Worm (Caenorhabditis elegans) whole organism, mixed stage, embryonic: Measurements from ENCODE around the gene ttr-18.
A peak's percentile ranks its signal among the peaks of the same experiment; 100 is the strongest.

Experiments used
- M03D4.4 ChIP-seq: sonication (generic microtip); optimal IDR thresholded peaks from 2 replicates; lab custom pipeline; 2017; ENCODE audit warnings: mild to moderate bottlenecking, missing genetic modification characterization, missing compliant biosample characterization
- bed-3 ChIP-seq: fragments of 200-800 bp; sonication (Bioruptor generic); optimal IDR thresholded peaks from 3 replicates; lab custom pipeline; 2018; ENCODE audit warnings: mild to moderate bottlenecking, missing genetic modification characterization, moderate library complexity, missing compliant biosample characterization
- blmp-1 ChIP-seq: fragments of 150-350 bp; optimal IDR thresholded peaks from 2 replicates; lab custom pipeline; 2014; ENCODE audit warnings: missing biosample characterization, missing genetic modification characterization
- ceh-39 ChIP-seq: fragments of 150-350 bp; optimal IDR thresholded peaks from 2 replicates; lab custom pipeline; 2014; ENCODE audit warnings: missing biosample characterization, missing genetic modification characterization
- ceh-43 ChIP-seq: fragments of 200-800 bp; sonication (Bioruptor generic); optimal IDR thresholded peaks from 2 replicates; lab custom pipeline; 2018; ENCODE audit warnings: mild to moderate bottlenecking, missing genetic modification characterization, moderate library complexity, missing compliant biosample characterization
- ceh-83 ChIP-seq: fragments of 200-800 bp; sonication (Bioruptor generic); optimal IDR thresholded peaks from 2 replicates; lab custom pipeline; 2018; ENCODE audit warnings: mild to moderate bottlenecking, missing genetic modification characterization, missing compliant biosample characterization
- ces-1 ChIP-seq: fragments of 150-350 bp; optimal IDR thresholded peaks from 2 replicates; lab custom pipeline; 2014; ENCODE audit warnings: missing biosample characterization, missing genetic modification reagents, missing genetic modification characterization
- cnd-1 ChIP-seq: fragments of 200-800 bp; sonication (Bioruptor generic); optimal IDR thresholded peaks from 2 replicates; lab custom pipeline; 2018; ENCODE audit warnings: mild to moderate bottlenecking, missing genetic modification characterization, missing compliant biosample characterization
- drap-1 ChIP-seq: fragments of 200-800 bp; sonication (Bioruptor generic); optimal IDR thresholded peaks from 3 replicates; lab custom pipeline; 2018; ENCODE audit warnings: mild to moderate bottlenecking, missing genetic modification characterization, missing compliant biosample characterization
- elt-1 ChIP-seq: sonication (generic microtip); optimal IDR thresholded peaks from 2 replicates; lab custom pipeline; 2017; ENCODE audit warnings: missing genetic modification characterization, mild to moderate bottlenecking, missing compliant biosample characterization, antibody characterized with exemption, moderate library complexity, borderline replicate concordance; ENCODE audit not compliant: insufficient read depth
- elt-3 ChIP-seq: fragments of 150-350 bp; optimal IDR thresholded peaks from 2 replicates; lab custom pipeline; 2014; ENCODE audit warnings: missing biosample characterization, missing genetic modification characterization
- flh-1 ChIP-seq: fragments of 200-800 bp; sonication (Bioruptor generic); optimal IDR thresholded peaks from 2 replicates; lab custom pipeline; 2018; ENCODE audit warnings: mild to moderate bottlenecking, missing genetic modification characterization, moderate library complexity, missing compliant biosample characterization
- ham-2 ChIP-seq: fragments of 200-800 bp; sonication (Bioruptor generic); optimal IDR thresholded peaks from 2 replicates; lab custom pipeline; 2018; ENCODE audit warnings: mild to moderate bottlenecking, missing genetic modification characterization, missing compliant biosample characterization
- hlh-1 ChIP-seq: fragments of 150-350 bp; optimal IDR thresholded peaks from 2 replicates; lab custom pipeline; 2014; ENCODE audit warnings: missing biosample characterization, missing genetic modification reagents, missing genetic modification characterization
- lin-13 ChIP-seq: fragments of 150-350 bp; optimal IDR thresholded peaks from 2 replicates; lab custom pipeline; 2014; ENCODE audit warnings: missing biosample characterization, missing genetic modification characterization
- lin-32 ChIP-seq: fragments of 200-800 bp; sonication (Bioruptor generic); optimal IDR thresholded peaks from 2 replicates; lab custom pipeline; 2018; ENCODE audit warnings: mild to moderate bottlenecking, missing genetic modification characterization, missing compliant biosample characterization
- lsy-2 ChIP-seq: fragments of 150-350 bp; optimal IDR thresholded peaks from 2 replicates; lab custom pipeline; 2014; ENCODE audit warnings: missing biosample characterization, missing genetic modification characterization
- mab-5 ChIP-seq: fragments of 150-350 bp; optimal IDR thresholded peaks from 2 replicates; lab custom pipeline; 2014; ENCODE audit warnings: missing biosample characterization, missing genetic modification characterization
- mep-1 ChIP-seq: fragments of 150-350 bp; optimal IDR thresholded peaks from 2 replicates; lab custom pipeline; 2017; ENCODE audit warnings: missing biosample characterization, missing genetic modification reagents, missing genetic modification characterization, inconsistent platforms
- mls-2 ChIP-seq: sonication (generic microtip); optimal IDR thresholded peaks from 2 replicates; lab custom pipeline; 2016; ENCODE audit warnings: mild to moderate bottlenecking, missing genetic modification characterization, moderate library complexity, missing compliant biosample characterization
- nhr-12 ChIP-seq: fragments of 150-350 bp; optimal IDR thresholded peaks from 2 replicates; lab custom pipeline; 2014; ENCODE audit warnings: missing biosample characterization, missing genetic modification characterization
- nhr-237 ChIP-seq: fragments of 150-350 bp; optimal IDR thresholded peaks from 2 replicates; lab custom pipeline; 2014; ENCODE audit warnings: missing biosample characterization, missing genetic modification characterization
- nhr-28 ChIP-seq: fragments of 150-350 bp; optimal IDR thresholded peaks from 2 replicates; lab custom pipeline; 2014; ENCODE audit warnings: missing biosample characterization, missing genetic modification characterization
- nhr-76 ChIP-seq: sonication (generic microtip); optimal IDR thresholded peaks from 2 replicates; lab custom pipeline; 2017; ENCODE audit warnings: missing biosample characterization, missing genetic modification characterization
- pha-4 ChIP-seq: fragments of 150-350 bp; optimal IDR thresholded peaks from 2 replicates; lab custom pipeline; 2018; ENCODE audit warnings: missing biosample characterization, missing genetic modification reagents, missing genetic modification characterization
- sem-2 ChIP-seq: fragments of 200-800 bp; sonication (Bioruptor generic); optimal IDR thresholded peaks from 2 replicates; lab custom pipeline; 2018; ENCODE audit warnings: mild to moderate bottlenecking, missing genetic modification characterization, missing compliant biosample characterization
- snpc-4 ChIP-seq: fragments of 150-350 bp; optimal IDR thresholded peaks from 2 replicates; lab custom pipeline; 2014; ENCODE audit warnings: missing biosample characterization, missing genetic modification characterization
- sptf-1 ChIP-seq: sonication (generic microtip); optimal IDR thresholded peaks from 2 replicates; lab custom pipeline; 2017; ENCODE audit warnings: mild to moderate bottlenecking, missing genetic modification characterization, moderate library complexity, missing compliant biosample characterization
- tbx-8 ChIP-seq: fragments of 200-800 bp; sonication (Bioruptor generic); optimal IDR thresholded peaks from 2 replicates; lab custom pipeline; 2018; ENCODE audit warnings: mild to moderate bottlenecking, missing genetic modification characterization, moderate library complexity, missing compliant biosample characterization
- unc-120 ChIP-seq: sonication (generic microtip); optimal IDR thresholded peaks from 2 replicates; lab custom pipeline; 2017; ENCODE audit warnings: missing genetic modification characterization, missing compliant biosample characterization; ENCODE audit not compliant: poor library complexity, severe bottlenecking
- unc-39 ChIP-seq: fragments of 150-350 bp; optimal IDR thresholded peaks from 2 replicates; lab custom pipeline; 2014; ENCODE audit warnings: missing biosample characterization, missing genetic modification characterization
- unc-62 ChIP-seq: fragments of 150-350 bp; optimal IDR thresholded peaks from 2 replicates; lab custom pipeline; 2014; ENCODE audit warnings: missing biosample characterization, missing genetic modification reagents, missing genetic modification characterization
- zip-8 ChIP-seq: fragments of 150-350 bp; optimal IDR thresholded peaks from 2 replicates; lab custom pipeline; 2014; ENCODE audit warnings: missing biosample characterization, missing genetic modification characterization
- ztf-11 ChIP-seq: fragments of 150-350 bp; optimal IDR thresholded peaks from 2 replicates; lab custom pipeline; 2014; ENCODE audit warnings: missing biosample characterization, missing genetic modification characterization

The ttr-18 gene

DNA sequence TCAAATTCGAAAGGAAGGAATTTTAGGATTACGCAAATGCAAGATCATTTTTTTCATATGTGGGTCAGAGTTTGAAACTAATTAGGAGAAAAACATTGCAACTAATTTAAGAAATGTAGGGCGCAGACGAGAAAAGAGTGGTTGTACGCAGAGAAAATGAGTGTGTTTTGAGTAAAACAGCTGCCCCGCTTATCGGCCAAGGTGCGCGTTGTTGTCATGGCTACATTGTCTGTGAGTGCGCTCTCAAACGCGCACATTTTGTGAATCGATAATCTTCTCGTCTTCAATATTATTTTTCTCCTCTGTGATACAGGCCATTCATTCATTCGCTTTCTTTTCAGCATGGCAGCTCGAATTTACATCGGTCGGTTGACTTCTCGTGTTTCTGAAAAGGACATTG is 32.9 kb downstream of the ttr-18 start:
- TF ChIP-seq hlh-1 (tag; lab: Kevin White, UChicago): peak; percentile 24
- TF ChIP-seq ceh-39 (tag; lab: Kevin White, UChicago): peak; percentile 9
- TF ChIP-seq nhr-76 (tag; lab: Kevin White, UChicago): no peak

DNA sequence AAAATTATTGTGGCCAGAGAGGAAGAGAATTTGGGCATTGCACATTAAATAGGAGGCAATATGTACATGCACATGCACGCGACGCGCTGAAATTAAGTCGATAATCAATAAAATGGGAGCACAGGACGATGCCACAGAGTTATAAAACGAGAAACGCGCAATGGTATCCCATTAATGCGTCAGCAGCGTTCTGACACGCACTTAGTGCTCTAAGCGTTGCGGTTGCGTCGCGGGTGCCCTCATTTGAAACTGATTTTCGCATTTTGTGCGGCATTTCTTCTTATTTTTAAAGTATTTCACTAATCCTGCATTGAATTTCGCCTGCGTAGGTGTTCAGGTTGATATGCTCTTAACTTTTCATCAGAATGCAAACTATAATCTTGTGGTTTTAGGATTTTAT is 33.5 kb downstream of the ttr-18 start, which contains the start of gene rsp-1:
TSS of gene rsp-1 (plus strand) at position 338 of the 400 bp plus-strand sequence.
- TF ChIP-seq elt-1 (tag; lab: Kevin White, UChicago) (no peak), ham-2 (GFP tag; lab: Kevin White, UChicago) (no peak), mab-5 (tag; lab: Kevin White, UChicago) (no peak), ztf-11 (tag; lab: Kevin White, UChicago) (peak; percentile 75), lin-13 (tag; lab: Kevin White, UChicago) (peak; percentile 93), ceh-39 (tag; lab: Kevin White, UChicago) (peak; percentile 79), elt-3 (tag; lab: Kevin White, UChicago) (peak; percentile 40), zip-8 (tag; lab: Kevin White, UChicago) (no peak), ces-1 (GFP tag; lab: Kevin White, UChicago) (peak; percentile 67), sptf-1 (tag; lab: Kevin White, UChicago) (peak; percentile 90), ceh-43 (peak; percentile 53), nhr-28 (tag; lab: Kevin White, UChicago) (no peak), drap-1 (GFP tag; lab: Kevin White, UChicago) (peak; percentile 39), lsy-2 (tag; lab: Kevin White, UChicago) (peak; percentile 80), cnd-1 (tag; lab: Kevin White, UChicago) (peak; percentile 66), tbx-8 (GFP tag; lab: Kevin White, UChicago) (peak; percentile 15), mls-2 (peak; percentile 81), unc-39 (tag; lab: Kevin White, UChicago) (no peak), flh-1 (GFP tag; lab: Kevin White, UChicago) (no peak), blmp-1 (tag; lab: Kevin White, UChicago) (no peak), snpc-4 (tag; lab: Kevin White, UChicago) (no peak), bed-3 (GFP tag; lab: Kevin White, UChicago) (no peak), nhr-12 (tag; lab: Kevin White, UChicago) (no peak), unc-62 (GFP tag; lab: Kevin White, UChicago) (peak; percentile 43), pha-4 (tag; lab: Kevin White, UChicago) (peak; percentile 96), unc-120 (peak; percentile 31), mep-1 (peak; percentile 86), M03D4.4 (tag; lab: Kevin White, UChicago) (peak; percentile 37), nhr-76 (tag; lab: Kevin White, UChicago) (no peak), sem-2 (GFP tag; lab: Kevin White, UChicago) (no peak), nhr-237 (peak; percentile 72), lin-32 (GFP tag; lab: Kevin White, UChicago) (peak; percentile 20), hlh-1 (tag; lab: Kevin White, UChicago) (peak; percentile 44)

DNA sequence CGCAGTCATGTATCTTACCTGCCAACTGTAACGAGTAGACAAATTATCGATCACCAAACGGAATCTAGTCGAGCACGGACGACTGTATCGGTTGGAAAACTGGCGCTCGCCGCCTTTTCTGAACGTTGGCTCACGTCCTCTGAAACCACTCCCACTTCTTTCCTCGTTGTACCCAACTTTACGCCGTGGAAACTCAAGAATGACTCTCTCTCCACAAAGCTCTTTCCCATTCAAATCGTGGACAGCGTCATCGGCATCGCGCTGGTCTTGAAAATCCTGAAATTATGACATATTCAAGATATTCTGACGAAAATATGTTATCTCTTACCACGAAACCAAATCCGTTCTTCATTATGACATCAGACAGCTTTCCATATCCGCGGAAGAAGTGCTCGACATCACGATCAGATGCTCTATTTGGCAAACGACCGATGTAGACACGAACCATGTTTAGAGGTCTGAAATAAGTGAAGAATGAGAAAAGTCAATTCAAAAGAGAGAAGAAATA is 34.0 kb downstream of the ttr-18 start, which contains the start of gene rsp-2:
TSS of gene rsp-2 (minus strand) at position 458 of the 508 bp plus-strand sequence.
- no peak for TF ChIP-seq nhr-12 (tag; lab: Kevin White, UChicago)
- TF ChIP-seq elt-1 (tag; lab: Kevin White, UChicago): no peak

ce11 chrII:11451738-11452137 is 34.8 kb downstream of the ttr-18 start:
- no peak for TF ChIP-seq nhr-76 (tag; lab: Kevin White, UChicago)
- no peak for TF ChIP-seq lsy-2 (tag; lab: Kevin White, UChicago)
- no peak for TF ChIP-seq ceh-83 (GFP tag; lab: Kevin White, UChicago)
- no peak for TF ChIP-seq elt-1 (tag; lab: Kevin White, UChicago)
- no peak for TF ChIP-seq unc-120
- no peak for TF ChIP-seq pha-4 (tag; lab: Kevin White, UChicago)
- no peak for TF ChIP-seq zip-8 (tag; lab: Kevin White, UChicago)
- TF ChIP-seq snpc-4 (tag; lab: Kevin White, UChicago): no peak
- TF ChIP-seq tbx-8 (GFP tag; lab: Kevin White, UChicago): no peak
- TF ChIP-seq bed-3 (GFP tag; lab: Kevin White, UChicago): no peak
- TF ChIP-seq blmp-1 (tag; lab: Kevin White, UChicago): no peak
- TF ChIP-seq ces-1 (GFP tag; lab: Kevin White, UChicago): no peak
